Worm (Caenorhabditis elegans) whole organism, young adult: ENCODE data around the gene Y41C4A.8.

Experiments
- B0019.2 ChIP-seq: fragments of 200-800 bp; sonication (Bioruptor generic); conservative IDR thresholded peaks from 2 replicates; pipeline ENCODE4 v1.3.6; 2022; ENCODE audit warnings: missing genetic modification reagents, missing genetic modification characterization, missing compliant biosample characterization
- B0336.3 ChIP-seq: fragments of 200-800 bp; sonication (Bioruptor generic); IDR thresholded peaks from 2 replicates; pipeline ENCODE4 v1.3.6; 2022; ENCODE audit warnings: missing genetic modification characterization, missing compliant biosample characterization
- C17E4.6 ChIP-seq: fragments of 200-800 bp; sonication (Bioruptor generic); IDR thresholded peaks from 2 replicates; pipeline ENCODE4 v1.3.6; 2022; ENCODE audit warnings: missing genetic modification reagents, missing genetic modification characterization, missing compliant biosample characterization
- F10E7.11 ChIP-seq: sonication (generic microtip); optimal IDR thresholded peaks from 2 replicates; lab custom pipeline; 2017; ENCODE audit warnings: mild to moderate bottlenecking, missing genetic modification characterization, moderate library complexity, missing compliant biosample characterization
- F23B12.7 ChIP-seq: sonication (generic microtip); optimal IDR thresholded peaks from 2 replicates; lab custom pipeline; 2017; ENCODE audit warnings: missing genetic modification characterization, mild to moderate bottlenecking, missing compliant biosample characterization, antibody characterized with exemption, moderate library complexity; ENCODE audit not compliant: insufficient read depth
- F33H1.4 ChIP-seq: fragments of 200-800 bp; sonication (Bioruptor generic); IDR thresholded peaks from 2 replicates; pipeline ENCODE4 v1.3.6; 2022; ENCODE audit warnings: missing genetic modification reagents, missing genetic modification characterization, missing compliant biosample characterization
- F39B2.1 ChIP-seq: fragments of 200-800 bp; sonication (Bioruptor generic); IDR thresholded peaks from 2 replicates; pipeline ENCODE4 v1.3.6; 2022; ENCODE audit warnings: missing genetic modification reagents, missing genetic modification characterization, missing compliant biosample characterization
- F49E8.2 ChIP-seq: sonication (generic microtip); optimal IDR thresholded peaks from 3 replicates; lab custom pipeline; 2017; ENCODE audit warnings: missing genetic modification characterization, mild to moderate bottlenecking, missing compliant biosample characterization, antibody characterized with exemption, moderate library complexity; ENCODE audit not compliant: insufficient read depth
- Y95B8A.8 ChIP-seq: fragments of 200-800 bp; sonication (Bioruptor generic); IDR thresholded peaks from 2 replicates; pipeline ENCODE4 v1.3.6; 2022; ENCODE audit warnings: missing genetic modification reagents, missing genetic modification characterization, missing compliant biosample characterization
- ZK185.1 ChIP-seq: sonication (generic microtip); optimal IDR thresholded peaks from 2 replicates; lab custom pipeline; 2016; ENCODE audit warnings: mild to moderate bottlenecking, missing genetic modification characterization, missing compliant biosample characterization; ENCODE audit not compliant: poor library complexity, severe bottlenecking
- bed-1 ChIP-seq: fragments of 200-800 bp; sonication (Bioruptor generic); IDR thresholded peaks from 2 replicates; pipeline ENCODE4 v1.3.6; 2022; ENCODE audit warnings: missing genetic modification reagents, missing genetic modification characterization, missing compliant biosample characterization
- bed-2 ChIP-seq: fragments of 200-800 bp; sonication (Bioruptor generic); IDR thresholded peaks from 2 replicates; pipeline ENCODE4 v1.3.6; 2022; ENCODE audit warnings: missing genetic modification reagents, missing genetic modification characterization, missing compliant biosample characterization
- ccch-3 ChIP-seq: fragments of 200-800 bp; sonication (Bioruptor generic); optimal IDR thresholded peaks from 2 replicates; lab custom pipeline; 2018; ENCODE audit warnings: mild to moderate bottlenecking, missing genetic modification characterization, missing compliant biosample characterization
- cebp-2 ChIP-seq: fragments of 200-800 bp; sonication (Bioruptor generic); IDR thresholded peaks from 2 replicates; pipeline ENCODE4 v1.3.6; 2022; ENCODE audit warnings: missing genetic modification characterization, missing compliant biosample characterization
- chd-7 ChIP-seq: sonication (generic microtip); optimal IDR thresholded peaks from 2 replicates; lab custom pipeline; 2016; ENCODE audit warnings: mild to moderate bottlenecking, missing genetic modification characterization, moderate library complexity, missing compliant biosample characterization
- dox-1 ChIP-seq: fragments of 200-800 bp; sonication (Bioruptor generic); IDR thresholded peaks from 2 replicates; pipeline ENCODE4 v1.3.6; 2022; ENCODE audit warnings: missing genetic modification reagents, missing genetic modification characterization, missing compliant biosample characterization
- dpff-1 ChIP-seq: sonication (generic microtip); optimal IDR thresholded peaks from 2 replicates; lab custom pipeline; 2017; ENCODE audit warnings: mild to moderate bottlenecking, missing genetic modification characterization, missing compliant biosample characterization
- egrh-3 ChIP-seq: fragments of 200-800 bp; sonication (Bioruptor generic); IDR thresholded peaks from 2 replicates; pipeline ENCODE4 v1.3.6; 2022; ENCODE audit warnings: missing genetic modification reagents, missing genetic modification characterization, missing compliant biosample characterization
- fkh-3 ChIP-seq: sonication (generic microtip); optimal IDR thresholded peaks from 2 replicates; lab custom pipeline; 2016; ENCODE audit warnings: mild to moderate bottlenecking, missing genetic modification characterization, missing compliant biosample characterization
- him-1 ChIP-seq: sonication (generic microtip); optimal IDR thresholded peaks from 2 replicates; lab custom pipeline; 2016; ENCODE audit warnings: missing genotype, missing genetic modification reagents, missing genetic modification characterization, missing compliant biosample characterization
- hlh-12 ChIP-seq: sonication (generic microtip); optimal IDR thresholded peaks from 2 replicates; lab custom pipeline; 2016; ENCODE audit warnings: missing genetic modification characterization, missing compliant biosample characterization
- hlh-26 ChIP-seq: fragments of 200-800 bp; sonication (Bioruptor generic); conservative IDR thresholded peaks from 2 replicates; pipeline ENCODE4 v1.3.6; 2022; ENCODE audit warnings: missing genetic modification reagents, missing genetic modification characterization, missing compliant biosample characterization
- hmg-1.2 ChIP-seq: fragments of 200-800 bp; sonication (Bioruptor generic); IDR thresholded peaks from 2 replicates; pipeline ENCODE4 v1.3.6; 2022; ENCODE audit warnings: missing genetic modification reagents, missing genetic modification characterization, missing compliant biosample characterization
- let-607 ChIP-seq, 2 experiments: fragments of 200-800 bp in 1 of 2; sonication (Bioruptor generic) in 1 of 2; sonication (generic microtip) in 1 of 2; optimal IDR thresholded peaks; 2 replicates each; lab custom pipeline; 2016 to 2018; ENCODE audit warnings: mild to moderate bottlenecking in 2 of 2, missing compliant biosample characterization in 2 of 2, missing genetic modification characterization in 2 of 2, moderate library complexity in 2 of 2, missing genotype in 1 of 2
- lin-35 ChIP-seq, 3 experiments: fragments of 150-350 bp in 2 of 3; sonication (generic microtip) in 1 of 3; optimal IDR thresholded peaks; 2 replicates each; lab custom pipeline; 2014 to 2018; ENCODE audit warnings: missing biosample characterization in 3 of 3, missing genetic modification characterization in 3 of 3, missing genetic modification reagents in 3 of 3
- lin-40 ChIP-seq: sonication (generic microtip); optimal IDR thresholded peaks from 2 replicates; lab custom pipeline; 2016; ENCODE audit warnings: missing genetic modification characterization, mild to moderate bottlenecking, missing compliant biosample characterization, missing genotype, missing genetic modification reagents
- lin-54 ChIP-seq: fragments of 200-800 bp; sonication (Bioruptor generic); optimal IDR thresholded peaks from 2 replicates; lab custom pipeline; 2018; ENCODE audit warnings: mild to moderate bottlenecking, missing genetic modification characterization, missing compliant biosample characterization
- lsl-1 ChIP-seq: fragments of 200-800 bp; sonication (Bioruptor generic); optimal IDR thresholded peaks from 2 replicates; lab custom pipeline; 2018; ENCODE audit warnings: mild to moderate bottlenecking, missing genetic modification characterization, moderate library complexity, missing compliant biosample characterization
- lsy-27 ChIP-seq: sonication (generic microtip); optimal IDR thresholded peaks from 2 replicates; lab custom pipeline; 2017; ENCODE audit warnings: missing genetic modification characterization, mild to moderate bottlenecking, missing compliant biosample characterization, antibody characterized with exemption, missing genotype, borderline replicate concordance; ENCODE audit not compliant: insufficient read depth
- madf-10 ChIP-seq: sonication (generic microtip); optimal IDR thresholded peaks from 2 replicates; lab custom pipeline; 2016; ENCODE audit warnings: mild to moderate bottlenecking, missing genetic modification characterization, missing compliant biosample characterization
- nfyb-1 ChIP-seq: fragments of 200-800 bp; sonication (Bioruptor generic); IDR thresholded peaks from 2 replicates; pipeline ENCODE4 v1.3.6; 2022; ENCODE audit warnings: missing genetic modification reagents, missing genetic modification characterization, missing compliant biosample characterization
- nhr-80 ChIP-seq: sonication (generic microtip); optimal IDR thresholded peaks from 2 replicates; lab custom pipeline; 2016; ENCODE audit warnings: missing genetic modification characterization, missing compliant biosample characterization
- pbrm-1 ChIP-seq: fragments of 200-800 bp; sonication (Bioruptor generic); IDR thresholded peaks from 2 replicates; pipeline ENCODE4 v1.3.6; 2022; ENCODE audit warnings: missing genetic modification reagents, missing genetic modification characterization, missing compliant biosample characterization
- rcor-1 ChIP-seq: fragments of 200-800 bp; sonication (Bioruptor generic); IDR thresholded peaks from 2 replicates; pipeline ENCODE4 v1.3.6; 2022; ENCODE audit warnings: missing genetic modification reagents, missing genetic modification characterization, missing compliant biosample characterization
- rpc-1 ChIP-seq, 2 experiments: fragments of 150-350 bp in 1 of 2; sonication (generic microtip) in 1 of 2; optimal IDR thresholded peaks; 2 replicates each; lab custom pipeline; 2014 to 2018; ENCODE audit warnings: missing biosample characterization in 1 of 2, missing genetic modification characterization in 1 of 2, missing genetic modification reagents in 1 of 2, missing genotype in 1 of 2
- sdz-38 ChIP-seq: sonication (generic microtip); optimal IDR thresholded peaks from 2 replicates; lab custom pipeline; 2016; ENCODE audit warnings: missing genotype, missing genetic modification characterization, missing compliant biosample characterization
- sea-2 ChIP-seq: fragments of 200-800 bp; sonication (Bioruptor generic); IDR thresholded peaks from 2 replicates; pipeline ENCODE4 v1.3.6; 2022; ENCODE audit warnings: missing genetic modification characterization, missing compliant biosample characterization
- snpc-3.4 ChIP-seq: sonication (generic microtip); optimal IDR thresholded peaks from 2 replicates; lab custom pipeline; 2017; ENCODE audit warnings: missing genetic modification characterization, mild to moderate bottlenecking, missing compliant biosample characterization, antibody characterized with exemption, moderate library complexity, missing genotype, missing genetic modification reagents
- snpc-4 ChIP-seq, 5 experiments: fragments of 150-350 bp in 1 of 5; sonication (generic microtip) in 4 of 5; optimal IDR thresholded peaks; 2 replicates each; lab custom pipeline; 2014 to 2018; ENCODE audit warnings: missing genetic modification characterization in 5 of 5, missing biosample characterization in 3 of 5, antibody characterized with exemption in 2 of 5, mild to moderate bottlenecking in 2 of 5, missing compliant biosample characterization in 2 of 5, missing genotype in 2 of 5, moderate library complexity in 2 of 5, missing genetic modification reagents in 1 of 5
- tbx-9 ChIP-seq: sonication (generic microtip); optimal IDR thresholded peaks from 2 replicates; lab custom pipeline; 2016; ENCODE audit warnings: borderline replicate concordance, missing genetic modification characterization, inconsistent platforms, missing compliant biosample characterization
- unc-130 ChIP-seq: sonication (generic microtip); optimal IDR thresholded peaks from 2 replicates; lab custom pipeline; 2016; ENCODE audit warnings: missing genetic modification reagents, missing genetic modification characterization, missing compliant biosample characterization
- unc-62 ChIP-seq: fragments of 150-350 bp; optimal IDR thresholded peaks from 2 replicates; lab custom pipeline; 2014; ENCODE audit warnings: missing biosample characterization, missing genetic modification reagents, missing genetic modification characterization
- zfh-2 ChIP-seq: fragments of 200-800 bp; sonication (Bioruptor generic); conservative IDR thresholded peaks from 2 replicates; pipeline ENCODE4 v1.3.6; 2022; ENCODE audit warnings: missing genetic modification reagents, missing genetic modification characterization, missing compliant biosample characterization
- ztf-22 ChIP-seq: fragments of 200-800 bp; sonication (Bioruptor generic); optimal IDR thresholded peaks from 2 replicates; lab custom pipeline; 2018; ENCODE audit warnings: mild to moderate bottlenecking, missing genetic modification characterization, moderate library complexity, missing compliant biosample characterization
- ztf-25 ChIP-seq: fragments of 200-800 bp; sonication (Bioruptor generic); IDR thresholded peaks from 2 replicates; pipeline ENCODE4 v1.3.6; 2022; ENCODE audit warnings: missing genetic modification reagents, missing genetic modification characterization, missing compliant biosample characterization
- ztf-3 ChIP-seq: fragments of 200-800 bp; sonication (Bioruptor generic); optimal IDR thresholded peaks from 2 replicates; lab custom pipeline; 2018; ENCODE audit warnings: mild to moderate bottlenecking, missing genetic modification characterization, missing compliant biosample characterization

The Y41C4A.8 gene

DNA sequence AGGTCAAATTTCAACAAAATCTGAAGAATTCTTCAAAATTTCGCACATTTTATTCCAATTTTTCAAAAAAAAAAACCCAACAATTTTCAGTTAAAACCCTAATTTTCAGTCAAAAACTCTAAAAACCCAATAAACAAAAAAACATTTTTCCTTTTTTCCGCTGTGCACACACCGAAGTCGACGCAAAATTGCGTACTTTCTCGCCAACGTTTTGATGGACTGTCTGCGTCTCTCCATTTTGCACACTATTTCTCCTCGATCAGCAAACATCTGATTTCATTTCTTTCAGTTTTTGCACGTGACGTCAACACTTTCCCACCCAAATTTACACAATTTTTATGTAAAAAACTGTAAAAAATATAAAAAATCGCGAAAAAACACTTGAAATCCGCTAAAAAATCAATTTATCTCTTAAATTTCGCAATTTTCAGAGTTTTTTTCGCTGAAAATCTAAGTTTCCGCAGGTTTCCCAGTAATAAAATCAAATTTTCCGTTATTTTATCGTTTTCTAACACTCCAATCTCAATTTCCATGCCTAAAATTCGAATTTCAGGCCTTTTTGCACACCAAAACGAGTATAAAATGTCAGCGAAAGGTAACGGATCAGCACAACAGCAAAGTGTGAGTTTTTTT, 51.3 kb downstream of the Y41C4A.8 start, which contains the start of gene crh-1 (continued):
- no peak for TF ChIP-seq dpff-1 (tag; lab: Kevin White, UChicago)
- no peak for TF ChIP-seq lsy-27
- TF ChIP-seq hmg-1.2 = peak; percentile 99
- peak; percentile 72 for TF ChIP-seq B0336.3
- TF ChIP-seq ztf-25 = no peak
- TF ChIP-seq nfyb-1 (GFP tag; lab: Robert Waterston, UW) = peak; percentile 78
- peak; percentile 46; the same call in 1 of the 2 replicates for TF ChIP-seq rcor-1
- TF ChIP-seq Y95B8A.8 (GFP tag; lab: Robert Waterston, UW) = no peak
- TF ChIP-seq snpc-4 (GFP tag; optimal IDR thresholded peaks at IDR 0.05; lab: Kevin White, UChicago) = peak; percentile 14
- peak in 2 of 4 experiments; percentile 4 to 22 for TF ChIP-seq snpc-4 (tag; optimal IDR thresholded peaks at IDR 0.05; lab: Kevin White, UChicago)
- TF ChIP-seq bed-1 (GFP tag; lab: Robert Waterston, UW) = no peak
- no peak for TF ChIP-seq hlh-12
- TF ChIP-seq B0019.2 (GFP tag; lab: Robert Waterston, UW) = no peak
- TF ChIP-seq egrh-3 = no peak
- no peak for TF ChIP-seq bed-2 (GFP tag; lab: Robert Waterston, UW)
- no peak for TF ChIP-seq sea-2 (GFP tag; lab: Robert Waterston, UW)
- peak; percentile 50 for TF ChIP-seq F33H1.4 (GFP tag; lab: Robert Waterston, UW)
- no peak for TF ChIP-seq madf-10 (tag; lab: Kevin White, UChicago)
- TF ChIP-seq dox-1 (GFP tag; lab: Robert Waterston, UW) = peak; percentile 78
- TF ChIP-seq ztf-3 (GFP tag; lab: Kevin White, UChicago) = no peak
- TF ChIP-seq him-1 (tag; lab: Kevin White, UChicago) = no peak
- no peak for TF ChIP-seq zfh-2
- TF ChIP-seq unc-130 (GFP tag; lab: Kevin White, UChicago) = no peak
- TF ChIP-seq unc-62 (GFP tag; lab: Kevin White, UChicago) = no peak
- peak; percentile 3 for TF ChIP-seq snpc-3.4
- peak; percentile 53 for TF ChIP-seq lsl-1 (GFP tag; lab: Kevin White, UChicago)
- TF ChIP-seq F49E8.2 = no peak
- no peak for TF ChIP-seq hlh-26 (GFP tag; lab: Robert Waterston, UW)
- no peak for TF ChIP-seq rpc-1 (optimal IDR thresholded peaks at IDR 0.05; lab: Kevin White, UChicago)
- TF ChIP-seq rpc-1 (tag; optimal IDR thresholded peaks at IDR 0.05; lab: Kevin White, UChicago) = no peak
- TF ChIP-seq pbrm-1 (GFP tag; lab: Robert Waterston, UW) = peak; percentile 71; the same call in 1 of the 2 replicates
- TF ChIP-seq chd-7 (tag; lab: Kevin White, UChicago) = no peak
- TF ChIP-seq ztf-22 (GFP tag; lab: Kevin White, UChicago) = no peak
- TF ChIP-seq let-607 (tag; optimal IDR thresholded peaks at IDR 0.05; lab: Kevin White, UChicago) = peak in 1 of 2 experiments; percentile 17
- no peak for TF ChIP-seq cebp-2 (GFP tag; lab: Robert Waterston, UW)
- TF ChIP-seq nhr-80 = peak; percentile 42
- no peak for TF ChIP-seq ZK185.1
- TF ChIP-seq lin-40 (tag; lab: Kevin White, UChicago) = peak; percentile 81
- no peak for TF ChIP-seq F10E7.11 (tag; lab: Kevin White, UChicago)
- no peak for TF ChIP-seq fkh-3
- no peak for TF ChIP-seq F39B2.1
- TF ChIP-seq lin-35 (GFP tag; optimal IDR thresholded peaks at IDR 0.05; lab: Kevin White, UChicago) = peak in 1 of 3 experiments; percentile 4
- no peak for TF ChIP-seq ccch-3 (GFP tag; lab: Kevin White, UChicago)
- no peak for TF ChIP-seq tbx-9 (tag; lab: Kevin White, UChicago)
- TF ChIP-seq lin-54 (GFP tag; lab: Kevin White, UChicago) = peak; percentile 70
- TF ChIP-seq C17E4.6 (GFP tag; lab: Robert Waterston, UW) = no peak
- TF ChIP-seq sdz-38 = no peak
- TF ChIP-seq F23B12.7 (tag; lab: Kevin White, UChicago) = peak; percentile 38
